Worm (Caenorhabditis elegans) whole organism, L3 larva: Measurements from ENCODE around the gene nep-11.

Experiments
- ceh-82 ChIP-seq: fragments of 150-350 bp; optimal IDR thresholded peaks from 2 replicates; lab custom pipeline; 2014; ENCODE audit warnings: missing biosample characterization, missing genetic modification characterization
- egl-27 ChIP-seq: sonication (generic microtip); optimal IDR thresholded peaks from 4 replicates; lab custom pipeline; 2017; ENCODE audit warnings: missing biosample characterization, missing genetic modification reagents, missing genetic modification characterization
- fkh-10 ChIP-seq: sonication (generic microtip); optimal IDR thresholded peaks from 2 replicates; lab custom pipeline; 2017; ENCODE audit warnings: missing biosample characterization, missing genetic modification reagents, missing genetic modification characterization
- lsy-12 ChIP-seq: sonication (generic microtip); optimal IDR thresholded peaks from 2 replicates; lab custom pipeline; 2016; ENCODE audit warnings: mild to moderate bottlenecking, missing genetic modification characterization, missing compliant biosample characterization
- nhr-11 ChIP-seq: fragments of 150-350 bp; optimal IDR thresholded peaks from 2 replicates; lab custom pipeline; 2014; ENCODE audit warnings: missing biosample characterization, missing genetic modification characterization
- nhr-77 ChIP-seq: fragments of 150-350 bp; optimal IDR thresholded peaks from 2 replicates; lab custom pipeline; 2014; ENCODE audit warnings: missing biosample characterization, missing genetic modification characterization

Gene nep-11

DNA sequence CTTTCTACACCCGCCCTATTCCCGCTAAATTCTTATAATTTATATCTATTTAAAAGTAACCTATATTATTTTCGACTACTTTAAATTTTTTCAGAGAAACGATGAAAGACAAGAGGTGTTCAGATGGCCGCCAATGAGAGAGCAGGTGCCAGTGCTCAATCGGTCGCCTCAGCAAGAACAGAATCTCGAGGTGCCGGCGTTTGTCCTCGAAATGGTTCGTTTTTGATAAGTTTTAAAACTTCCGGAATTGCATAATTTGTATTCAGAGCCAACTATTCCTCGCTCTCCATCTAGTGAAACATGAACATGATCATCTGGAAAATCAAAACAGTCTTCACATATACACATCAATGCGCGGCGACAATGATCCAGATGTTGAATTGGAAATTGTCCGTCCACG lies 54.3 kb downstream of the nep-11 start, which contains the start of gene bath-23:
Gene bath-23 (plus strand): TSS at position 301 of the 400 bp plus-strand sequence.
- TF ChIP-seq lsy-12 (no peak), egl-27 (tag; lab: Kevin White, UChicago) (no peak), fkh-10 (GFP tag; lab: Kevin White, UChicago) (no peak), ceh-82 (tag; lab: Kevin White, UChicago) (no peak), nhr-11 (no peak), nhr-77 (tag; lab: Kevin White, UChicago) (no peak)
